Worm (Caenorhabditis elegans) whole organism, late embryonic: ENCODE measurements around the gene ZK1251.3.

Source experiments
- C08G9.2 ChIP-seq: sonication (generic microtip); optimal IDR thresholded peaks from 2 replicates; lab custom pipeline; 2016; ENCODE audit warnings: mild to moderate bottlenecking, missing genetic modification characterization, moderate library complexity, missing compliant biosample characterization
- C38D4.7 ChIP-seq: fragments of 200-800 bp; sonication (Bioruptor generic); optimal IDR thresholded peaks from 2 replicates; lab custom pipeline; 2018; ENCODE audit warnings: mild to moderate bottlenecking, missing genetic modification characterization, moderate library complexity, missing compliant biosample characterization
- F13H6.1 ChIP-seq: sonication (generic microtip); optimal IDR thresholded peaks from 2 replicates; lab custom pipeline; 2016; ENCODE audit warnings: missing genetic modification characterization, missing compliant biosample characterization
- K02D7.2 ChIP-seq: sonication (generic microtip); optimal IDR thresholded peaks from 2 replicates; lab custom pipeline; 2017; ENCODE audit warnings: mild to moderate bottlenecking, missing genetic modification characterization, missing compliant biosample characterization
- Y22D7AL.16 ChIP-seq: sonication (generic microtip); optimal IDR thresholded peaks from 2 replicates; lab custom pipeline; 2016; ENCODE audit warnings: missing genetic modification characterization, missing compliant biosample characterization
- ceh-18 ChIP-seq: sonication (generic microtip); optimal IDR thresholded peaks from 2 replicates; lab custom pipeline; 2016; ENCODE audit warnings: missing genetic modification characterization, missing compliant biosample characterization
- ceh-22 ChIP-seq: sonication (generic microtip); optimal IDR thresholded peaks from 2 replicates; lab custom pipeline; 2017; ENCODE audit warnings: missing biosample characterization, missing genetic modification characterization
- ceh-30 ChIP-seq: fragments of 150-350 bp; optimal IDR thresholded peaks from 2 replicates; lab custom pipeline; 2014; ENCODE audit warnings: missing biosample characterization, missing genetic modification characterization
- ceh-34 ChIP-seq: sonication (generic microtip); optimal IDR thresholded peaks from 2 replicates; lab custom pipeline; 2016; ENCODE audit warnings: mild to moderate bottlenecking, missing genetic modification characterization, missing compliant biosample characterization
- ceh-9 ChIP-seq: sonication (generic microtip); optimal IDR thresholded peaks from 2 replicates; lab custom pipeline; 2016; ENCODE audit warnings: mild to moderate bottlenecking, missing genetic modification characterization, inconsistent platforms, missing compliant biosample characterization
- dmd-4 ChIP-seq: sonication (generic microtip); optimal IDR thresholded peaks from 2 replicates; lab custom pipeline; 2016; ENCODE audit warnings: borderline replicate concordance, missing genetic modification characterization, missing compliant biosample characterization
- dve-1 ChIP-seq: sonication (generic microtip); optimal IDR thresholded peaks from 2 replicates; lab custom pipeline; 2017; ENCODE audit warnings: antibody characterized with exemption, mild to moderate bottlenecking, missing genetic modification characterization, missing compliant biosample characterization
- elt-4 ChIP-seq: sonication (generic microtip); optimal IDR thresholded peaks from 2 replicates; lab custom pipeline; 2016; ENCODE audit warnings: missing genetic modification characterization, missing compliant biosample characterization
- ets-4 ChIP-seq: sonication (generic microtip); optimal IDR thresholded peaks from 2 replicates; lab custom pipeline; 2016; ENCODE audit warnings: missing genetic modification characterization, missing compliant biosample characterization
- fax-1 ChIP-seq: sonication (generic microtip); optimal IDR thresholded peaks from 2 replicates; lab custom pipeline; 2016; ENCODE audit warnings: missing genotype, missing genetic modification characterization, missing compliant biosample characterization
- fkh-6 ChIP-seq: sonication (generic microtip); optimal IDR thresholded peaks from 2 replicates; lab custom pipeline; 2016; ENCODE audit warnings: missing genetic modification characterization, missing compliant biosample characterization
- gmeb-2 ChIP-seq: sonication (generic microtip); optimal IDR thresholded peaks from 2 replicates; lab custom pipeline; 2016; ENCODE audit warnings: missing genetic modification characterization, inconsistent platforms, missing compliant biosample characterization
- hlh-13 ChIP-seq: fragments of 200-800 bp; sonication (Bioruptor generic); optimal IDR thresholded peaks from 2 replicates; lab custom pipeline; 2018; ENCODE audit warnings: mild to moderate bottlenecking, missing genetic modification characterization, missing compliant biosample characterization
- hlh-15 ChIP-seq: sonication (generic microtip); optimal IDR thresholded peaks from 2 replicates; lab custom pipeline; 2016; ENCODE audit warnings: missing genetic modification characterization, missing compliant biosample characterization
- hlh-30 ChIP-seq: sonication (generic microtip); optimal IDR thresholded peaks from 2 replicates; lab custom pipeline; 2017; ENCODE audit warnings: antibody characterized with exemption, missing genetic modification characterization, missing compliant biosample characterization; ENCODE audit not compliant: insufficient read depth
- madf-2 ChIP-seq: sonication (generic microtip); optimal IDR thresholded peaks from 2 replicates; lab custom pipeline; 2017; ENCODE audit warnings: missing genetic modification characterization, missing compliant biosample characterization
- npax-4 ChIP-seq: sonication (generic microtip); optimal IDR thresholded peaks from 2 replicates; lab custom pipeline; 2016; ENCODE audit warnings: missing genetic modification characterization, missing compliant biosample characterization
- odd-2 ChIP-seq: sonication (generic microtip); optimal IDR thresholded peaks from 2 replicates; lab custom pipeline; 2017; ENCODE audit warnings: antibody characterized with exemption, mild to moderate bottlenecking, missing genetic modification characterization, missing compliant biosample characterization
- pag-3 ChIP-seq: sonication (generic microtip); optimal IDR thresholded peaks from 2 replicates; lab custom pipeline; 2016; ENCODE audit warnings: missing compliant biosample characterization, missing genetic modification characterization, borderline replicate concordance
- pha-4 ChIP-seq: fragments of 150-350 bp; optimal IDR thresholded peaks from 2 replicates; lab custom pipeline; 2018; ENCODE audit warnings: missing biosample characterization, missing genetic modification reagents, missing genetic modification characterization
- pqm-1 ChIP-seq: sonication (generic microtip); optimal IDR thresholded peaks from 2 replicates; lab custom pipeline; 2016; ENCODE audit warnings: missing genetic modification characterization, missing compliant biosample characterization
- pros-1 ChIP-seq: fragments of 150-350 bp; optimal IDR thresholded peaks from 2 replicates; lab custom pipeline; 2014; ENCODE audit warnings: missing biosample characterization, missing genetic modification reagents, missing genetic modification characterization
- ref-2 ChIP-seq: sonication (generic microtip); optimal IDR thresholded peaks from 2 replicates; lab custom pipeline; 2016; ENCODE audit warnings: missing genetic modification characterization, missing compliant biosample characterization
- unc-42 ChIP-seq: sonication (generic microtip); optimal IDR thresholded peaks from 2 replicates; lab custom pipeline; 2016; ENCODE audit warnings: missing genotype, missing genetic modification characterization, missing compliant biosample characterization
- ztf-16 ChIP-seq: sonication (generic microtip); optimal IDR thresholded peaks from 2 replicates; lab custom pipeline; 2017; ENCODE audit warnings: missing genetic modification characterization, missing compliant biosample characterization

The ZK1251.3 gene

ce11 chrIV:9668103-9668672 lies 15.3 kb upstream of the ZK1251.3 start:
- TF ChIP-seq hlh-30 (peak; percentile 7), ceh-9 (tag; lab: Kevin White, UChicago) (no peak)

- TF ChIP-seq hlh-30: peak; percentile 72
- TF ChIP-seq C08G9.2 (tag; lab: Kevin White, UChicago): no peak
- no peak for TF ChIP-seq odd-2
- no peak for TF ChIP-seq pros-1
Measured at ce11 chrIV:9669969-9670368, 13.5 kb upstream of the ZK1251.3 start.

ce11 chrIV:9671001-9671652 lies 12.3 kb upstream of the ZK1251.3 start:
- peak; percentile 14 for TF ChIP-seq ceh-18 (tag; lab: Kevin White, UChicago)
- TF ChIP-seq ceh-34: peak; percentile 18
- peak; percentile 30 for TF ChIP-seq F13H6.1 (tag; lab: Kevin White, UChicago)
- TF ChIP-seq madf-2 (tag; lab: Kevin White, UChicago): no peak
- TF ChIP-seq ets-4 (tag; lab: Kevin White, UChicago): no peak
- peak; percentile 48 for TF ChIP-seq hlh-30
- no peak for TF ChIP-seq dmd-4 (tag; lab: Kevin White, UChicago)
- no peak for TF ChIP-seq pros-1
- TF ChIP-seq pqm-1 (tag; lab: Kevin White, UChicago): peak; percentile 10
- TF ChIP-seq, all 69 proteins: peak for 5

ce11 chrIV:9672434-9672833 lies 11.0 kb upstream of the ZK1251.3 start:
- TF ChIP-seq hlh-30: peak; percentile 30
- TF ChIP-seq unc-42: no peak

- TF ChIP-seq npax-4: no peak
- TF ChIP-seq fax-1: no peak
- TF ChIP-seq pha-4: no peak
- no peak for TF ChIP-seq pros-1
- TF ChIP-seq ets-4 (tag; lab: Kevin White, UChicago): no peak
- no peak for TF ChIP-seq dve-1 (tag; lab: Kevin White, UChicago)
- no peak for TF ChIP-seq pag-3 (tag; lab: Kevin White, UChicago)
- TF ChIP-seq madf-2 (tag; lab: Kevin White, UChicago): no peak
- no peak for TF ChIP-seq ceh-30
- TF ChIP-seq gmeb-2 (tag; lab: Kevin White, UChicago): no peak
- no peak for TF ChIP-seq ceh-22
- TF ChIP-seq Y22D7AL.16 (tag; lab: Kevin White, UChicago): no peak
- TF ChIP-seq F13H6.1 (tag; lab: Kevin White, UChicago): no peak
- no peak for TF ChIP-seq K02D7.2 (tag; lab: Kevin White, UChicago)
- no peak for TF ChIP-seq elt-4
- TF ChIP-seq hlh-15 (tag; lab: Kevin White, UChicago): no peak
- TF ChIP-seq, all 69 proteins: peak for 0
Measured at ce11 chrIV:9673206-9673605, 10.3 kb upstream of the ZK1251.3 start.

- TF ChIP-seq Y22D7AL.16 (tag; lab: Kevin White, UChicago) (no peak), ceh-18 (tag; lab: Kevin White, UChicago) (no peak), ref-2 (no peak), hlh-13 (no peak), ztf-16 (tag; lab: Kevin White, UChicago) (no peak), fax-1 (no peak)
Measured at ce11 chrIV:9673683-9674336, 9.6 kb upstream of the ZK1251.3 start.

ce11 chrIV:9675572-9675971 lies 7.9 kb upstream of the ZK1251.3 start, which contains the start of gene nhr-34:
Gene nhr-34 (minus strand): TSS chrIV:9675672.
- TF ChIP-seq unc-42 (peak; percentile 14), ceh-9 (tag; lab: Kevin White, UChicago) (no peak), C38D4.7 (GFP tag; lab: Kevin White, UChicago) (no peak), fkh-6 (tag; lab: Kevin White, UChicago) (no peak)
